Worm (Caenorhabditis elegans): ENCODE data around the gene F36F12.7.

DNA sequence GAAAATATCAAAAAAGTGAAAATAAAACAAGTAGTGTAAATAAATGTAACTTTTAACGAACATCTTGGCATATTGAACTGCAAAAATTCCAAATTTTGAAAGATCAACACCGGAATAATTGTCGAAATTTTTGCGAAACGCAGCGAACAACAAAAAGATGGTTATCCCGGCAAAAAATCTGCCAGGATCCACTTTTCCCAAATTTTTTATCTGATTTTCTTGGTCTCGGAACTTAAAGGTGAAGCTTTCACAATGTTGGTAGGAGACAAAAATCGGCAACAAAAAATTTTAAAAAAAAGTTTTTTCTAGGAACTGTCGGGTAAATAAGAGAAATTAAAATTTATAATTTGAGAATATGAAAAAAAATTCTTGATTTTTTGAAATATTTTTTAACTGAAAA is 19.4 kb downstream of the F36F12.7 start, which contains the start of gene bgnt-1.2:
- TF ChIP-seq unc-62 (GFP tag; optimal IDR thresholded peaks at IDR 0.05) (no peak), lin-35 (GFP tag; optimal IDR thresholded peaks at IDR 0.05) (no peak), madf-8 (GFP tag; conservative IDR thresholded peaks at IDR 0.05) (no peak), T26A5.8 (tag; optimal IDR thresholded peaks at IDR 0.05) (no peak), ceh-100 (GFP tag; IDR thresholded peaks at IDR 0.05) (no peak), akir-1 (GFP tag; optimal IDR thresholded peaks at IDR 0.05) (no peak), dox-1 (GFP tag; IDR thresholded peaks at IDR 0.05) (no peak), egl-44 (GFP tag; IDR thresholded peaks at IDR 0.05) (no peak), pha-4 (tag; optimal IDR thresholded peaks at IDR 0.05) (no peak)

Data from whole organism, young adult.